Fruit fly (Drosophila melanogaster) whole organism, wandering third instar larva: ENCODE data around the gene CG14265.

Experiments used
- HLH106 ChIP-seq: fragments of 200-800 bp; optimal IDR thresholded peaks from 3 replicates; lab custom pipeline; 2019; ENCODE audit warnings: missing biosample characterization, mild to moderate bottlenecking, missing genetic modification characterization, moderate library complexity
- Hr78 ChIP-seq: fragments of >200 bp; optimal IDR thresholded peaks from 2 replicates; lab custom pipeline; 2017; ENCODE audit warnings: missing biosample characterization, missing genetic modification characterization
- dl ChIP-seq, 2 experiments: fragments of 175-275, 200-275 bp in 1 of 2; fragments of 200-275 bp in 1 of 2; sonication (Bioruptor generic); optimal IDR thresholded peaks; lab custom pipeline; 2018; ENCODE audit warnings: mild to moderate bottlenecking in 2 of 2, missing biosample characterization in 2 of 2, missing genetic modification characterization in 2 of 2, moderate library complexity in 2 of 2; ENCODE audit not compliant: partially characterized antibody in 2 of 2, insufficient read depth in 1 of 2
- dmrt93B ChIP-seq: fragments of 200-800 bp; sonication (Bioruptor generic); optimal IDR thresholded peaks from 2 replicates; lab custom pipeline; 2018; ENCODE audit warnings: missing biosample characterization, mild to moderate bottlenecking, missing genetic modification characterization
- dsf ChIP-seq: sonication (Bioruptor generic); optimal IDR thresholded peaks from 2 replicates; lab custom pipeline; 2016; ENCODE audit warnings: missing biosample characterization, missing genetic modification characterization, borderline replicate concordance
- ey ChIP-seq: fragments of 200-800 bp; sonication (Bioruptor generic); optimal IDR thresholded peaks from 2 replicates; lab custom pipeline; 2016; ENCODE audit warnings: missing biosample characterization, missing genetic modification characterization
- fru ChIP-seq: fragments of 200-800 bp; sonication (Bioruptor generic); optimal IDR thresholded peaks from 3 replicates; lab custom pipeline; 2016; ENCODE audit warnings: missing biosample characterization, mild to moderate bottlenecking, missing genetic modification characterization
- h ChIP-seq: fragments of 200-800 bp; sonication (Bioruptor generic); optimal IDR thresholded peaks from 3 replicates; lab custom pipeline; 2016; ENCODE audit warnings: missing biosample characterization, mild to moderate bottlenecking, missing genetic modification characterization
- tai ChIP-seq: sonication (Bioruptor generic); optimal IDR thresholded peaks from 2 replicates; lab custom pipeline; 2016; ENCODE audit warnings: missing biosample characterization, missing genetic modification characterization

CG14265 gene

DNA sequence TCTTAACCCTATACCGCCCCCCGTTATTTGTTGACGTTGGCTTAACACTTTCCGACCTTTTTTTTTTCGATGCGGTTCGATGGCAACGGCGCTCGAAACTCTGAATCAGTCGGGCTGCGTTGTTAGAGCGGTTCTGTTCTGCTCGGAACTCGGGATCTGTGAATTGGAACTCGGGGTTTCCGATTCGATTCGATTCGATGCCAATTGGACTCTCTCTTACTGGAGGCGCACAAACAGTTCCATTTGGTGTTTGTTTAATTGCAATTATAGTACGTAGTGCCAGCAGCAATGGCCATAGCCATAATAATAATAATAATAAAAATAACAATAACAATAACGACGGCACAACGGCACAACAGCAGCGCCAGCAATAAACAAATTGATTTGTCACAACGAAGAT, 48.9 kb downstream of the CG14265 start:
- TF ChIP-seq h (no peak), HLH106 (tag; lab: Kevin White, UChicago) (no peak), dl (GFP tag; optimal IDR thresholded peaks at IDR 0.05; lab: Kevin White, UChicago; ENCODE audit: insufficient read depth in 1 of 2, partially characterized antibody in 2 of 2) (no peak)

DNA sequence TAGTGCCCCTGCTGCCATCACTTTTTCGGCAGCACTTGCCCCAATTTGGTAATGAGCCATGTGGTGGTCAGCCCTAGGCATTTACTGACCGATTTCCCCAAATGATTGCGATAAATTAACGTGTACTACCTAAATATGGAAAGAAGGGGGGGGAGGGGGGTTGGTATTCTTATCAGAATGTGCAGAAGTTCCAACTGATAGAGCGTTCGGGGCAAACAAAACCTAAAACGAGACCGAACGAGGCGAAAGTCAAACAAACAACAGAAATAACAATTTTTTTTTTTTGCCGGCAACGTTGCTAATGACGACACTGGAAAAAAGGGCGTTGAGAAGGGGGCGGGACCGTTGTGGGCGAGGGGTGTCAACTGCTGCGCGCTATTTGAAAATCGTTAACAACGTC, 49.9 kb downstream of the CG14265 start:
- TF ChIP-seq fru (GFP tag; lab: Kevin White, UChicago) (no peak), Hr78 (GFP tag; lab: Kevin White, UChicago) (no peak), tai (GFP tag; lab: Kevin White, UChicago) (no peak), dsf (GFP tag; lab: Kevin White, UChicago) (no peak), dmrt93B (GFP tag; lab: Kevin White, UChicago) (no peak), ey (GFP tag; lab: Kevin White, UChicago) (no peak)
